Worm (Caenorhabditis elegans): ENCODE data around the gene hsp-90.
A peak's percentile ranks its signal among the peaks of the same experiment; 100 is the strongest.

Gene hsp-90

DNA sequence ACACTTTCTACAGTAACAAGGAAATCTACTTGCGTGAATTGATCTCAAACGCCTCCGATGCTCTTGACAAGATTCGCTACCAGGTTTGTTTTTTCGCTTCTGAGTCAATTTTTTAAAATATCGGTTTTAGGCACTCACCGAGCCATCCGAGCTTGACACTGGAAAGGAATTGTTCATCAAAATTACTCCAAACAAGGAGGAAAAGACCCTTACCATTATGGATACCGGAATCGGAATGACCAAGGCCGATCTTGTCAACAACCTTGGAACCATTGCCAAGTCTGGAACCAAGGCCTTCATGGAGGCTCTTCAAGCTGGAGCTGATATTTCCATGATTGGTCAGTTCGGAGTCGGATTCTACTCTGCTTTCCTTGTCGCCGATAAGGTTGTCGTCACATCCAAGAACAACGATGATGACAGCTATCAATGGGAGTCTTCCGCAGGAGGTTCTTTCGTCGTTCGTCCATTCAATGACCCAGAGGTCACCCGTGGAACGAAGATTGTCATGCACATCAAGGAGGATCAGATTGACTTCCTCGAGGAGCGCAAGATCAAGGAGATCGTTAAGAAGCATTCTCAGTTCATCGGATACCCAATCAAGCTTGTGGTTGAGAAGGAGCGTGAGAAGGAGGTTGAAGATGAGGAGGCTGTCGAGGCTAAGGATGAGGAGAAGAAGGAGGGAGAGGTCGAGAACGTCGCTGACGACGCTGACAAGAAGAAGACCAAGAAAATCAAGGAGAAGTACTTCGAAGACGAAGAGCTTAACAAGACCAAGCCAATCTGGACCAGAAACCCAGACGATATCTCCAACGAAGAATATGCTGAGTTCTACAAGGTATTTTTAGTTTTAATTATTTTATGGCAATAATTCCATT lies 1.8 kb downstream of the hsp-90 start:
- TF ChIP-seq ztf-11 (tag; optimal IDR thresholded peaks at IDR 0.05) (peak in 1 of 2 experiments; percentile 18), sup-37 (GFP tag; optimal IDR thresholded peaks at IDR 0.05) (no peak), hlh-17 (GFP tag; optimal IDR thresholded peaks at IDR 0.05; ENCODE audit: borderline replicate concordance) (no peak), ztf-4 (tag; optimal IDR thresholded peaks at IDR 0.05) (peak; percentile 18), nhr-84 (tag; optimal IDR thresholded peaks at IDR 0.05) (peak; percentile 70), nhr-85 (tag) (peak; percentile 50), rnt-1 (tag; optimal IDR thresholded peaks at IDR 0.05) (peak; percentile 26), C34B4.2 (tag; optimal IDR thresholded peaks at IDR 0.05) (no peak), nhr-19 (GFP tag; conservative IDR thresholded peaks at IDR 0.05) (no peak), skn-1 (tag; optimal IDR thresholded peaks at IDR 0.05) (peak; percentile 20), pqm-1 (tag; optimal IDR thresholded peaks at IDR 0.05) (no peak), alr-1 (tag; optimal IDR thresholded peaks at IDR 0.05; ENCODE audit: borderline replicate concordance) (peak; percentile 100), ceh-63 (GFP tag; optimal IDR thresholded peaks at IDR 0.05) (peak; percentile 50), ama-1 (optimal IDR thresholded peaks at IDR 0.05) (peak; percentile 85), lin-14 (GFP tag; optimal IDR thresholded peaks at IDR 0.05) (peak; percentile 5), elt-2 (tag; optimal IDR thresholded peaks at IDR 0.05) (peak; percentile 3), fos-1 (tag; optimal IDR thresholded peaks at IDR 0.05) (no peak), mep-1 (tag; optimal IDR thresholded peaks at IDR 0.05) (peak; percentile 26), efl-1 (optimal IDR thresholded peaks at IDR 0.05) (no peak), efl-1 (GFP tag; optimal IDR thresholded peaks at IDR 0.05 in 1 of 2) (peak in 1 of 2 experiments; percentile 11)

DNA sequence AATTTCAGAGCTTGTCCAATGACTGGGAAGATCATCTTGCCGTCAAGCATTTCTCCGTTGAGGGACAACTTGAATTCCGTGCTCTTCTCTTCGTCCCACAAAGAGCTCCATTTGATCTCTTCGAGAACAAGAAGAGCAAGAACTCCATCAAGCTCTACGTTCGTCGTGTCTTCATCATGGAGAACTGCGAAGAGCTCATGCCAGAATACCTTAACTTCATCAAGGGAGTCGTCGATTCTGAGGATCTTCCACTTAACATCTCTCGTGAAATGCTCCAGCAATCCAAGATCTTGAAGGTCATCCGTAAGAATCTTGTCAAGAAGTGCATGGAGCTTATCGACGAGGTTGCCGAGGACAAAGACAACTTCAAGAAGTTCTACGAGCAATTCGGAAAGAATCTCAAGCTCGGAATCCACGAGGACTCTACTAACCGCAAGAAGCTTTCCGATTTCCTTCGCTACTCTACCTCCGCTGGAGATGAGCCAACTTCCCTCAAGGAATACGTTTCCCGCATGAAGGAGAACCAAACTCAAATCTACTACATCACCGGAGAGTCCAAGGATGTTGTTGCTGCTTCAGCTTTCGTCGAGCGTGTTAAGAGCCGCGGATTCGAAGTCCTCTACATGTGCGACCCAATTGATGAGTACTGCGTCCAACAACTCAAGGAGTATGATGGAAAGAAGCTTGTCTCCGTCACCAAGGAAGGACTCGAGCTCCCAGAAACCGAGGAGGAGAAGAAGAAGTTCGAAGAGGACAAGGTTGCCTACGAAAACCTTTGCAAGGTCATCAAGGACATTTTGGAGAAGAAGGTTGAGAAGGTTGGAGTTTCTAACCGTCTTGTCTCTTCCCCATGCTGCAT lies 2.6 kb downstream of the hsp-90 start:
- TF ChIP-seq snu-23 (GFP tag; optimal IDR thresholded peaks at IDR 0.05) (no peak), hlh-17 (GFP tag; optimal IDR thresholded peaks at IDR 0.05; ENCODE audit: borderline replicate concordance) (no peak), egl-13 (tag; optimal IDR thresholded peaks at IDR 0.05) (no peak), pax-3 (tag; optimal IDR thresholded peaks at IDR 0.05) (no peak), C16A3.4 (tag; optimal IDR thresholded peaks at IDR 0.05) (no peak), ztf-11 (tag; optimal IDR thresholded peaks at IDR 0.05) (peak in 1 of 2 experiments; percentile 7), lin-14 (GFP tag; optimal IDR thresholded peaks at IDR 0.05) (no peak), vab-15 (tag; optimal IDR thresholded peaks at IDR 0.05) (no peak), skn-1 (tag; optimal IDR thresholded peaks at IDR 0.05) (peak; percentile 21), nhr-85 (tag) (peak; percentile 62), rnt-1 (tag; optimal IDR thresholded peaks at IDR 0.05) (peak; percentile 1), blmp-1 (tag; optimal IDR thresholded peaks at IDR 0.05) (no peak), ama-1 (optimal IDR thresholded peaks at IDR 0.05) (peak; percentile 68), efl-1 (optimal IDR thresholded peaks at IDR 0.05) (no peak), efl-1 (GFP tag; optimal IDR thresholded peaks at IDR 0.05 in 1 of 2) (peak in 1 of 2 experiments; percentile 78), nhr-76 (tag; optimal IDR thresholded peaks at IDR 0.05) (no peak), nhr-12 (tag; optimal IDR thresholded peaks at IDR 0.05) (no peak), ceh-82 (tag; optimal IDR thresholded peaks at IDR 0.05) (no peak), lin-15B (tag; optimal IDR thresholded peaks at IDR 0.05) (no peak)

DNA sequence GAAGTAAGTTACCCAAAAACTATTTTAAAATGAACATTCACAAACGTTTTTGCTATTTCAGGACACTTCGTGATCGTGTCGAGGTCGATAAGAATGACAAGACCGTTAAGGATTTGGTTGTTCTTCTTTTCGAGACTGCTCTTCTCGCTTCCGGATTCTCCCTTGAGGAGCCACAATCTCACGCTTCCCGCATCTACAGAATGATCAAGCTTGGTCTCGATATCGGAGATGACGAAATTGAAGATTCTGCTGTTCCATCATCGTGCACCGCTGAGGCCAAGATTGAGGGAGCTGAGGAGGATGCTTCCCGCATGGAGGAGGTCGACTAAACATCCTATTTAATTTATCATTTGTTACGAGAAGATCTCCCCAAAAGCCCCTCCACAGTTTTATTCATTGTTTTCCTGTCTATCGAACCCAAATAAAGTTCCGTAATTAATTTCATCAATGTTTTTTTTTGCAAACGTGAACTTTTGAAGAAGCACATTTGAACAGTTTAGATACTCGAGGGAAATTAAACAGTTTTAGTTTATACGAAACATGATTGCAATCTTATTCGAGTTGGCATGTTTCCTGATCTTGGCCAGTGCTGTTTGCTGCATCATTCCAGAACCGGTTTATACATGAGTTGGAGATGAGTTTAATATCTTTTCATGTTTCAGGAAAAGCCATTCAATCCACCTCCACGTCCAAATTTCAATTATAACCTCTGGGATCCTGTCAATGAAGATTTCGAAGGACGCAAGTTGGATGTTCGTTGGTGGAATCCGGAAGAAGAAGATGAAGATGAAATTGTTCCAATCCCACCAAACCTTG lies 3.6 kb downstream of the hsp-90 start, which contains the start of gene C47E8.11:
Gene C47E8.11, plus strand, starts transcription at position 520 of the 816 bp plus-strand sequence.
- peak; percentile 48 for TF ChIP-seq nhr-47 (tag; optimal IDR thresholded peaks at IDR 0.05)
- peak; percentile 65 for TF ChIP-seq nhr-90 (tag; optimal IDR thresholded peaks at IDR 0.05; ENCODE audit: poor library complexity)
- peak; percentile 24 to 62 for TF ChIP-seq lin-35 (GFP tag; optimal IDR thresholded peaks at IDR 0.05)
- TF ChIP-seq pqm-1 (tag; optimal IDR thresholded peaks at IDR 0.05) = peak; percentile 37
- peak; percentile 28 for TF ChIP-seq snpc-4 (tag; optimal IDR thresholded peaks at IDR 0.05)
- peak; percentile 38 for TF ChIP-seq dsc-1 (tag; optimal IDR thresholded peaks at IDR 0.05)
- no peak for TF ChIP-seq elt-3 (tag; optimal IDR thresholded peaks at IDR 0.05)
- peak; percentile 98 for TF ChIP-seq ama-1 (optimal IDR thresholded peaks at IDR 0.05)
- TF ChIP-seq elt-2 (tag; optimal IDR thresholded peaks at IDR 0.05) = peak; percentile 31
- TF ChIP-seq egl-13 (tag; optimal IDR thresholded peaks at IDR 0.05) = peak; percentile 5
- TF ChIP-seq lir-3 (tag; optimal IDR thresholded peaks at IDR 0.05; ENCODE audit: poor library complexity) = no peak
- peak; percentile 38; the same call in 1 of the 2 replicates for TF ChIP-seq nhr-19 (GFP tag; conservative IDR thresholded peaks at IDR 0.05)
- peak; percentile 49 for TF ChIP-seq ztf-4 (tag; optimal IDR thresholded peaks at IDR 0.05)
- peak; percentile 62 for TF ChIP-seq mep-1 (tag; optimal IDR thresholded peaks at IDR 0.05)
- TF ChIP-seq nhr-71 (tag; optimal IDR thresholded peaks at IDR 0.05) = peak; percentile 69
- peak; percentile 31; the same call in 1 of the 2 replicates for TF ChIP-seq grh-1 (GFP tag; IDR thresholded peaks at IDR 0.05)
- TF ChIP-seq lsy-2 (tag; optimal IDR thresholded peaks at IDR 0.05) = peak; percentile 26 to 41
- peak; percentile 65 for TF ChIP-seq pax-3 (tag; optimal IDR thresholded peaks at IDR 0.05)
- peak; percentile 63 for TF ChIP-seq swsn-7 (tag; optimal IDR thresholded peaks at IDR 0.05)
